Worm (Caenorhabditis elegans): Measurements from ENCODE around the gene jhdm-1.
A peak's percentile ranks its signal among the peaks of the same experiment; 100 is the strongest.

Gene jhdm-1

ce11 chrIII:6444335-6444734 is 9.9 kb upstream of the jhdm-1 start, which contains the start of gene C05D11.13 (continued):
- TF ChIP-seq egl-44 (GFP tag; IDR thresholded peaks at IDR 0.05) (no peak), let-607 (tag; optimal IDR thresholded peaks at IDR 0.05) (no peak), athp-1 (tag; optimal IDR thresholded peaks at IDR 0.05) (no peak), F52B5.7 (tag; optimal IDR thresholded peaks at IDR 0.05) (no peak), B0019.2 (GFP tag; conservative IDR thresholded peaks at IDR 0.05) (no peak), egl-18 (GFP tag; IDR thresholded peaks at IDR 0.05) (no peak), ceh-27 (GFP tag; optimal IDR thresholded peaks at IDR 0.05) (no peak), madf-3 (GFP tag; IDR thresholded peaks at IDR 0.05) (no peak), zim-3 (tag; optimal IDR thresholded peaks at IDR 0.05) (no peak), aptf-2 (GFP tag; conservative IDR thresholded peaks at IDR 0.05) (no peak), Y95B8A.8 (GFP tag; IDR thresholded peaks at IDR 0.05) (no peak), pha-4 (tag; optimal IDR thresholded peaks at IDR 0.05) (no peak), nhr-120 (GFP tag; IDR thresholded peaks at IDR 0.05) (no peak), dpl-1 (GFP tag; optimal IDR thresholded peaks at IDR 0.05) (no peak), lag-1 (GFP tag; IDR thresholded peaks at IDR 0.05) (no peak), mxl-1 (tag; optimal IDR thresholded peaks at IDR 0.05) (no peak), lin-40 (tag; optimal IDR thresholded peaks at IDR 0.05) (peak; percentile 41), ZK185.1 (tag; optimal IDR thresholded peaks at IDR 0.05; ENCODE audit: poor library complexity, severe bottlenecking) (no peak), dpff-1 (tag; optimal IDR thresholded peaks at IDR 0.05) (no peak), unc-130 (GFP tag; optimal IDR thresholded peaks at IDR 0.05) (no peak), K12H6.12 (tag; optimal IDR thresholded peaks at IDR 0.05) (peak; percentile 17), hrde-1 (tag; optimal IDR thresholded peaks at IDR 0.05; ENCODE audit: borderline replicate concordance) (peak; percentile 18), Y56A3A.18 (GFP tag; IDR thresholded peaks at IDR 0.05) (no peak), Y53F4B.3 (GFP tag; IDR thresholded peaks at IDR 0.05) (no peak), somi-1 (GFP tag; optimal IDR thresholded peaks at IDR 0.05) (no peak), egrh-3 (GFP tag; IDR thresholded peaks at IDR 0.05) (no peak), B0035.1 (tag; optimal IDR thresholded peaks at IDR 0.05) (no peak), hmg-20 (GFP tag; IDR thresholded peaks at IDR 0.05) (no peak), unc-62 (GFP tag; optimal IDR thresholded peaks at IDR 0.05) (no peak), D2030.7 (GFP tag; IDR thresholded peaks at IDR 0.05) (no peak), lin-54 (GFP tag; optimal IDR thresholded peaks at IDR 0.05) (no peak), ccch-3 (GFP tag; optimal IDR thresholded peaks at IDR 0.05) (no peak), ceh-100 (GFP tag; IDR thresholded peaks at IDR 0.05) (no peak), ztf-25 (GFP tag; IDR thresholded peaks at IDR 0.05) (no peak), snpc-3.4 (tag; optimal IDR thresholded peaks at IDR 0.05) (no peak), ztf-6 (GFP tag; IDR thresholded peaks at IDR 0.05) (no peak), akir-1 (GFP tag; optimal IDR thresholded peaks at IDR 0.05) (no peak), attf-5 (GFP tag; optimal IDR thresholded peaks at IDR 0.05) (peak; percentile 68), sptf-2 (GFP tag; optimal IDR thresholded peaks at IDR 0.05) (no peak), nfyb-1 (GFP tag; IDR thresholded peaks at IDR 0.05) (no peak), chd-7 (tag; optimal IDR thresholded peaks at IDR 0.05) (no peak), cebp-2 (GFP tag; IDR thresholded peaks at IDR 0.05) (no peak), F49E8.2 (tag; optimal IDR thresholded peaks at IDR 0.05; ENCODE audit: insufficient read depth) (no peak), lsl-1 (GFP tag; optimal IDR thresholded peaks at IDR 0.05) (no peak), lin-26 (GFP tag; IDR thresholded peaks at IDR 0.05) (0 out of 2 replicates have a peak, but pooled peaks have one; percentile 31), B0261.1 (tag; optimal IDR thresholded peaks at IDR 0.05) (no peak), repo-1 (tag; optimal IDR thresholded peaks at IDR 0.05) (no peak), mcd-1 (GFP tag; IDR thresholded peaks at IDR 0.05) (no peak), pbrm-1 (GFP tag; IDR thresholded peaks at IDR 0.05) (no peak)
